Worm (Caenorhabditis elegans): Measurements from ENCODE around the gene pho-12.

DNA sequence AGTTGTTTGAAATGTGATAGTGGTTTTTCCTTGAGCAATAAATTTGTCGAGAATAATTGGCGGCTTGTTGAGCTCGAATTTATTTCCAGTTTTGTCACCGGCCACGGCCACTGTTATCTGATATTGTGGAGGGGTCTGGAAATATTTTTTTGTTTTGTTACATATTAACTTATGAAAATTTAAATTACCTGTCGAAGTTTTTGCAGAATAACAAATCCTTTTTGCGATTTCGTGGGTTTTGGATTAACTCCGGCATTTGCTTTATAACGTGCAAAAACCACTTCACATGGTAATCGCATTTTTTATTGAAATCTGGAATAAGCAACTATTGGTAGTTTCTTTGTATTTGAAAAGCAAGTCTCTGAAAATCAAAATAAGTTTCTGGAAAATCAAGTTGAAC lies 24.5 kb downstream of the pho-12 start, which contains the start of gene lrr-1:
- no peak for TF ChIP-seq jun-1 (tag; optimal IDR thresholded peaks at IDR 0.05)
- no peak for TF ChIP-seq zag-1 (tag; optimal IDR thresholded peaks at IDR 0.05)
- no peak for TF ChIP-seq fos-1 (tag; optimal IDR thresholded peaks at IDR 0.05)
- TF ChIP-seq nhr-28 (tag; optimal IDR thresholded peaks at IDR 0.05), result no peak
- no peak for TF ChIP-seq ceh-88 (GFP tag; IDR thresholded peaks at IDR 0.05)
- TF ChIP-seq sptf-1 (tag; optimal IDR thresholded peaks at IDR 0.05), result no peak

Data from whole organism, L1 larva.